Worm (Caenorhabditis elegans) whole organism, L4 larva: ENCODE measurements around the gene C38C3.6.

ENCODE experiments used
- aly-2 ChIP-seq: sonication (generic microtip); optimal IDR thresholded peaks from 2 replicates; lab custom pipeline; 2018; ENCODE audit warnings: missing biosample characterization, missing genetic modification characterization
- ceh-82 ChIP-seq: sonication (generic microtip); optimal IDR thresholded peaks from 2 replicates; lab custom pipeline; 2017; ENCODE audit warnings: missing biosample characterization, missing genetic modification characterization
- nhr-237 ChIP-seq: sonication (generic microtip); optimal IDR thresholded peaks from 2 replicates; lab custom pipeline; 2017; ENCODE audit warnings: missing biosample characterization, missing genetic modification characterization

DNA sequence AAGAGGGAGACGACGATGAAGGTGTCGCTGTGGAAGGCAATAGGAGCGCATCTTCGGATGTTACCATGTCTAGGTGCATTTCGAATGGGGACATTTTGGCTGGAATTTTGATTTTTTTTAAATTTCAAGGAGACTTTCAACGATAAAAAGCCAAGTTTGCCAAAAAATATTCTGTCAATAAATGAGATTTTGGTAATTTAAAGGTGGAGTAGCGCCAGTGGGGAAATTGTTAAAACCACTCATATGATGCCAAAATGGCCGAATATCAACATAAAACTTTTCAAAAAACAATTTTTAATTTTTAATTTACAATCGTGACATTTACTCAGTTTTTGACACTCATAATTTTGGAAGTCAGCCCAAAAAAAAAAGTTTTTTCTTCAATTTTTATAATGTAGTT lies 20.1 kb upstream of the C38C3.6 start, which contains the start of gene nhr-260:
- no peak for TF ChIP-seq ceh-82 (tag; lab: Kevin White, UChicago)
- no peak for TF ChIP-seq aly-2
- no peak for TF ChIP-seq nhr-237
